Fruit fly (Drosophila melanogaster) whole organism, embryonic: ENCODE data around the gene CG4586.
A peak's percentile ranks its signal among the peaks of the same experiment; 100 is the strongest.

ENCODE experiments used
- Awh ChIP-seq: fragments of 200-800 bp; sonication (Bioruptor generic); IDR thresholded peaks from 2 replicates; pipeline ENCODE4, ENCODE4 v1.3.6; 2022; ENCODE audit warnings: missing biosample characterization, missing genetic modification characterization
- CG10209 ChIP-seq: fragments of 200-800 bp; sonication (Bioruptor generic); optimal IDR thresholded peaks from 3 replicates; lab custom pipeline; 2017; ENCODE audit warnings: missing biosample characterization, mild to moderate bottlenecking, missing genetic modification characterization, missing genetic modification reagents
- CG10654 ChIP-seq: fragments of 200-800 bp; sonication (Bioruptor generic); optimal IDR thresholded peaks from 2 replicates; lab custom pipeline; 2016; ENCODE audit warnings: missing biosample characterization, missing genetic modification characterization
- CG12104 ChIP-seq: fragments of 200-800 bp; sonication (Bioruptor generic); optimal IDR thresholded peaks from 3 replicates; lab custom pipeline; 2016; ENCODE audit warnings: missing biosample characterization, missing genetic modification characterization
- CG12299 ChIP-seq: fragments of 200-800 bp; sonication (Bioruptor generic); optimal IDR thresholded peaks from 2 replicates; lab custom pipeline; 2018; ENCODE audit warnings: missing biosample characterization, mild to moderate bottlenecking, missing genetic modification characterization
- CG12659 ChIP-seq: fragments of 200-800 bp; sonication (Bioruptor generic); optimal IDR thresholded peaks from 3 replicates; lab custom pipeline; 2017; ENCODE audit warnings: mild to moderate bottlenecking, missing biosample characterization, missing genetic modification reagents, missing genetic modification characterization
- CG15073 ChIP-seq: fragments of 200-800 bp; sonication (Bioruptor generic); optimal IDR thresholded peaks from 2 replicates; lab custom pipeline; 2016; ENCODE audit warnings: missing biosample characterization, missing genetic modification characterization
- CG15696 ChIP-seq: fragments of 200-800 bp; sonication (Bioruptor generic); optimal IDR thresholded peaks from 2 replicates; lab custom pipeline; 2019; ENCODE audit warnings: missing biosample characterization, mild to moderate bottlenecking, missing genetic modification characterization, moderate library complexity
- CG17328 ChIP-seq: fragments of 200-800 bp; sonication (Bioruptor generic); IDR thresholded peaks from 2 replicates; pipeline ENCODE4 v1.3.6; 2022; ENCODE audit warnings: missing biosample characterization, missing genetic modification characterization
- CG17802 ChIP-seq: fragments of 200-800 bp; sonication (Bioruptor generic); optimal IDR thresholded peaks from 2 replicates; lab custom pipeline; 2018; ENCODE audit warnings: missing biosample characterization, mild to moderate bottlenecking, missing genetic modification characterization, moderate library complexity
- CG18262 ChIP-seq: fragments of 200-800 bp; optimal IDR thresholded peaks from 3 replicates; lab custom pipeline; 2019; ENCODE audit warnings: missing biosample characterization, mild to moderate bottlenecking, missing genetic modification characterization, moderate library complexity
- CG2116 ChIP-seq: fragments of 200-800 bp; sonication (Bioruptor generic); optimal IDR thresholded peaks from 3 replicates; lab custom pipeline; 2018; ENCODE audit warnings: missing biosample characterization, mild to moderate bottlenecking, missing genetic modification characterization
- CG2129 ChIP-seq: fragments of 200-800 bp; sonication (Bioruptor generic); IDR thresholded peaks from 2 replicates; pipeline ENCODE4 v1.3.6; 2022; ENCODE audit warnings: missing biosample characterization, missing genetic modification characterization; ENCODE audit not compliant: partially characterized antibody
- CG2199 ChIP-seq: fragments of 200-800 bp; sonication (Bioruptor generic); IDR thresholded peaks from 3 replicates; pipeline ENCODE4 v1.3.6; 2022; ENCODE audit warnings: missing biosample characterization, missing genetic modification characterization
- CG2712 ChIP-seq: fragments of 200-800 bp; optimal IDR thresholded peaks from 3 replicates; lab custom pipeline; 2019; ENCODE audit warnings: missing biosample characterization, mild to moderate bottlenecking, missing genetic modification characterization, moderate library complexity
- CG33557 ChIP-seq: fragments of 200-800 bp; sonication (Bioruptor generic); optimal IDR thresholded peaks from 2 replicates; lab custom pipeline; 2019; ENCODE audit warnings: missing biosample characterization, mild to moderate bottlenecking, missing genetic modification characterization, moderate library complexity
- CG6254 ChIP-seq: fragments of 200-800 bp; sonication (Bioruptor generic); optimal IDR thresholded peaks from 3 replicates; lab custom pipeline; 2017; ENCODE audit warnings: mild to moderate bottlenecking, missing biosample characterization, missing genetic modification reagents, missing genetic modification characterization
- CG8388 ChIP-seq: fragments of 200-800 bp; sonication (Bioruptor generic); optimal IDR thresholded peaks from 2 replicates; lab custom pipeline; 2019; ENCODE audit warnings: missing biosample characterization, mild to moderate bottlenecking, missing genetic modification characterization, moderate library complexity
- Drgx ChIP-seq: fragments of 200-800 bp; sonication (Bioruptor generic); IDR thresholded peaks from 2 replicates; pipeline ENCODE4 v1.3.6; 2022; ENCODE audit warnings: missing biosample characterization, missing genetic modification characterization
- HLH3B ChIP-seq: fragments of 200-800 bp; sonication (Bioruptor generic); IDR thresholded peaks from 2 replicates; pipeline ENCODE4 v1.3.6; 2022; ENCODE audit warnings: missing biosample characterization, missing genetic modification characterization
- Hey ChIP-seq: fragments of 200-800 bp; sonication (Bioruptor generic); optimal IDR thresholded peaks from 3 replicates; lab custom pipeline; 2018; ENCODE audit warnings: missing biosample characterization, mild to moderate bottlenecking, missing genetic modification characterization
- Hr78 ChIP-seq, 2 experiments: fragments of 200-800 bp in 1 of 2; fragments of >200 bp in 1 of 2; sonication (Bioruptor generic) in 1 of 2; optimal IDR thresholded peaks; 2 replicates each; lab custom pipeline; 2017 to 2019; ENCODE audit warnings: missing biosample characterization in 2 of 2, missing genetic modification characterization in 2 of 2, mild to moderate bottlenecking in 1 of 2, moderate library complexity in 1 of 2
- Kr ChIP-seq: fragments of 200-800 bp; sonication (Bioruptor generic); optimal IDR thresholded peaks from 2 replicates; lab custom pipeline; 2017; ENCODE audit warnings: missing biosample characterization, mild to moderate bottlenecking, missing genetic modification characterization
- Lhr ChIP-seq: fragments of 200-800 bp; sonication (Bioruptor generic); optimal IDR thresholded peaks from 3 replicates; lab custom pipeline; 2017; ENCODE audit warnings: mild to moderate bottlenecking, missing biosample characterization, missing genetic modification reagents, missing genetic modification characterization
- Mad ChIP-seq: fragments of 200-800 bp; sonication (Bioruptor generic); optimal IDR thresholded peaks from 2 replicates; lab custom pipeline; 2016; ENCODE audit warnings: missing biosample characterization, missing genetic modification characterization
- Med ChIP-seq: fragments of 200-800 bp; sonication (Bioruptor generic); peaks from one replicate; lab custom pipeline; 2016; ENCODE audit warnings: missing biosample characterization, missing genetic modification characterization, mild to moderate bottlenecking, inconsistent platforms, moderate library complexity
- Rx ChIP-seq: fragments of 200-800 bp; sonication (Bioruptor generic); IDR thresholded peaks from 2 replicates; pipeline ENCODE4 v1.3.6; 2022; ENCODE audit warnings: missing biosample characterization, missing genetic modification characterization
- Sox102F ChIP-seq: fragments of 200-800 bp; sonication (Bioruptor generic); optimal IDR thresholded peaks from 2 replicates; lab custom pipeline; 2018; ENCODE audit warnings: missing biosample characterization, mild to moderate bottlenecking, missing genetic modification characterization, moderate library complexity
- Ssrp ChIP-seq: fragments of 200-800 bp; sonication (Bioruptor generic); optimal IDR thresholded peaks from 2 replicates; lab custom pipeline; 2018; ENCODE audit warnings: missing biosample characterization, mild to moderate bottlenecking, missing genetic modification characterization, moderate library complexity
- Stat92E ChIP-seq, 3 experiments: fragments of >200 bp in 2 of 3; fragments of 200-800 bp in 1 of 3; sonication (Bioruptor generic) in 1 of 3; optimal IDR thresholded peaks; 2 replicates each; lab custom pipeline; 2017 to 2019; ENCODE audit warnings: missing biosample characterization in 3 of 3, missing genetic modification characterization in 3 of 3, mild to moderate bottlenecking in 1 of 3, moderate library complexity in 1 of 3
- Trl ChIP-seq, 3 experiments: fragments of >200 bp in 2 of 3; fragments of 200-800 bp in 1 of 3; sonication (Bioruptor generic) in 1 of 3; optimal IDR thresholded peaks; 2 replicates in 1 of 3; 3 replicates in 2 of 3; lab custom pipeline; 2016 to 2017; ENCODE audit warnings: missing biosample characterization in 1 of 3, missing genetic modification characterization in 1 of 3
- Xbp1 ChIP-seq: fragments of 200-800 bp; sonication (Bioruptor generic); optimal IDR thresholded peaks from 3 replicates; lab custom pipeline; 2016; ENCODE audit warnings: missing biosample characterization, mild to moderate bottlenecking, missing genetic modification characterization
- corto ChIP-seq: fragments of 200-800 bp; sonication (Bioruptor generic); optimal IDR thresholded peaks from 2 replicates; lab custom pipeline; 2016; ENCODE audit warnings: missing biosample characterization, mild to moderate bottlenecking, missing genetic modification characterization, moderate library complexity
- dpn ChIP-seq, 2 experiments: fragments of 200-800 bp; sonication (Bioruptor generic); optimal IDR thresholded peaks; 3 replicates each; lab custom pipeline; 2016; ENCODE audit warnings: missing biosample characterization in 2 of 2, missing genetic modification characterization in 2 of 2
- ind ChIP-seq: fragments of 200-800 bp; sonication (Bioruptor generic); optimal IDR thresholded peaks from 3 replicates; lab custom pipeline; 2016; ENCODE audit warnings: missing biosample characterization, missing genetic modification characterization
- mirr ChIP-seq: fragments of 200-800 bp; sonication (Bioruptor generic); optimal IDR thresholded peaks from 3 replicates; lab custom pipeline; 2018; ENCODE audit warnings: missing biosample characterization, mild to moderate bottlenecking, missing genetic modification characterization
- nmo ChIP-seq: fragments of 200-800 bp; sonication (Bioruptor generic); optimal IDR thresholded peaks from 2 replicates; lab custom pipeline; 2018; ENCODE audit warnings: missing biosample characterization, mild to moderate bottlenecking, missing genetic modification characterization, moderate library complexity
- oc ChIP-seq: fragments of 200-800 bp; sonication (Bioruptor generic); optimal IDR thresholded peaks from 2 replicates; lab custom pipeline; 2018; ENCODE audit warnings: missing biosample characterization, mild to moderate bottlenecking, missing genetic modification characterization, moderate library complexity
- pfk ChIP-seq: fragments of 200-800 bp; sonication (Bioruptor generic); optimal IDR thresholded peaks from 2 replicates; lab custom pipeline; 2018; ENCODE audit warnings: missing biosample characterization, mild to moderate bottlenecking, missing genetic modification characterization, moderate library complexity
- pho ChIP-seq: fragments of 200-800 bp; sonication (Bioruptor generic); optimal IDR thresholded peaks from 2 replicates; lab custom pipeline; 2016; ENCODE audit warnings: missing biosample characterization, missing genetic modification characterization
- ranshi ChIP-seq: fragments of 200-800 bp; sonication (Bioruptor generic); IDR thresholded peaks from 2 replicates; pipeline ENCODE4 v1.3.6; 2022; ENCODE audit warnings: missing biosample characterization, missing genetic modification characterization
- sens ChIP-seq: fragments of 200-800 bp; sonication (Bioruptor generic); peaks from one replicate; lab custom pipeline; 2016; ENCODE audit warnings: missing biosample characterization, missing genetic modification characterization
- ssp ChIP-seq: fragments of 200-800 bp; sonication (Bioruptor generic); IDR thresholded peaks from 2 replicates; pipeline ENCODE4 v1.3.6; 2022; ENCODE audit warnings: missing biosample characterization, missing genetic modification characterization
- toy ChIP-seq: fragments of 200-800 bp; sonication (Bioruptor generic); IDR thresholded peaks from 2 replicates; pipeline ENCODE4 v1.3.6; 2022; ENCODE audit warnings: missing biosample characterization, missing genetic modification characterization
- twi ChIP-seq: fragments of 200-800 bp; optimal IDR thresholded peaks from 2 replicates; lab custom pipeline; 2019; ENCODE audit warnings: missing biosample characterization, mild to moderate bottlenecking, missing genetic modification characterization, moderate library complexity
- unpg ChIP-seq: fragments of 200-800 bp; sonication (Bioruptor generic); optimal IDR thresholded peaks from 3 replicates; lab custom pipeline; 2018; ENCODE audit warnings: missing biosample characterization, mild to moderate bottlenecking, missing genetic modification characterization, moderate library complexity
- usp ChIP-seq: fragments of >200 bp; optimal IDR thresholded peaks from 2 replicates; lab custom pipeline; 2017; ENCODE audit warnings: missing biosample characterization, missing genetic modification characterization

The CG4586 gene

dm6 chrX:6997653-6998491 is 28.2 kb downstream of the CG4586 start:
- TF ChIP-seq CG12104 (GFP tag; lab: Kevin White, UChicago) (peak; percentile 2), CG33557 (GFP tag; lab: Kevin White, UChicago) (peak; percentile 38), Stat92E (GFP tag; optimal IDR thresholded peaks at IDR 0.05; lab: Kevin White, UChicago) (peak in 1 of 3 experiments; percentile 96), Med (GFP tag; lab: Kevin White, UChicago) (peak; percentile 79), ind (GFP tag; lab: Kevin White, UChicago) (peak; percentile 1), toy (no peak), Mad (no peak), CG10654 (GFP tag; lab: Kevin White, UChicago) (no peak), CG12659 (GFP tag; lab: Kevin White, UChicago) (no peak), CG2199 (no peak; the same call in 2 of the 3 replicates), Hey (tag; lab: Kevin White, UChicago) (no peak), Kr (GFP tag; lab: Kevin White, UChicago) (peak; percentile 46), CG2712 (tag; lab: Kevin White, UChicago) (peak; percentile 47), Ssrp (peak; percentile 35), CG15696 (tag; lab: Kevin White, UChicago) (peak; percentile 7), Rx (GFP tag; lab: Robert Waterston, UW) (no peak), CG17802 (peak; percentile 6), Xbp1 (GFP tag; lab: Kevin White, UChicago) (peak; percentile 13), CG15073 (GFP tag; lab: Kevin White, UChicago) (no peak), HLH3B (peak; percentile 33; the same call in 1 of the 2 replicates), CG6254 (GFP tag; lab: Kevin White, UChicago) (peak; percentile 33), ranshi (0 out of 2 replicates have a peak, but pooled peaks have one; percentile 11), ssp (GFP tag; lab: Robert Waterston, UW) (no peak), Drgx (GFP tag; lab: Robert Waterston, UW) (peak; percentile 85), CG2129 (GFP tag; lab: Robert Waterston, UW) (no peak), usp (no peak), CG10209 (GFP tag; lab: Kevin White, UChicago) (no peak), pho (no peak), CG18262 (peak; percentile 77), sens (peak; percentile 71), unpg (peak; percentile 4), Trl (optimal IDR thresholded peaks at IDR 0.05; lab: Kevin White, UChicago) (peak in 1 of 2 experiments; percentile 13), Trl (GFP tag; optimal IDR thresholded peaks at IDR 0.05; lab: Kevin White, UChicago) (no peak), Lhr (GFP tag; lab: Kevin White, UChicago) (peak; percentile 19), corto (GFP tag; lab: Kevin White, UChicago) (peak; percentile 39), CG17328 (GFP tag; lab: Robert Waterston, UW) (peak; percentile 22; the same call in 1 of the 2 replicates), CG8388 (GFP tag; lab: Kevin White, UChicago) (peak; percentile 14), Sox102F (GFP tag; lab: Kevin White, UChicago) (peak; percentile 57), CG2116 (GFP tag; lab: Kevin White, UChicago) (peak; percentile 13), CG12299 (tag; lab: Kevin White, UChicago) (no peak), Hr78 (GFP tag; optimal IDR thresholded peaks at IDR 0.05; lab: Kevin White, UChicago) (peak in 1 of 2 experiments; percentile 10), dpn (GFP tag; optimal IDR thresholded peaks at IDR 0.05; lab: Kevin White, UChicago) (peak in 1 of 2 experiments; percentile 16), mirr (GFP tag; lab: Kevin White, UChicago) (no peak), pfk (peak; percentile 51), nmo (peak; percentile 46), oc (tag; lab: Kevin White, UChicago) (peak; percentile 12), Awh (GFP tag; lab: Robert Waterston, UW) (0 out of 2 replicates have a peak, but pooled peaks have one; percentile 14), twi (peak; percentile 41)
